Worm (Caenorhabditis elegans) whole organism, late embryonic: ENCODE data around the gene acr-14.

Experiments
- C38D4.7 ChIP-seq: fragments of 200-800 bp; sonication (Bioruptor generic); optimal IDR thresholded peaks from 2 replicates; lab custom pipeline; 2018; ENCODE audit warnings: mild to moderate bottlenecking, missing genetic modification characterization, moderate library complexity, missing compliant biosample characterization
- F13H6.1 ChIP-seq: sonication (generic microtip); optimal IDR thresholded peaks from 2 replicates; lab custom pipeline; 2016; ENCODE audit warnings: missing genetic modification characterization, missing compliant biosample characterization
- K09A11.1 ChIP-seq: sonication (generic microtip); optimal IDR thresholded peaks from 2 replicates; lab custom pipeline; 2017; ENCODE audit warnings: antibody characterized with exemption, mild to moderate bottlenecking, missing genetic modification characterization, missing compliant biosample characterization; ENCODE audit not compliant: insufficient read depth
- T23F11.4 ChIP-seq: fragments of 200-800 bp; sonication (Bioruptor generic); optimal IDR thresholded peaks from 2 replicates; lab custom pipeline; 2018; ENCODE audit warnings: mild to moderate bottlenecking, missing genetic modification characterization, missing compliant biosample characterization
- ceh-18 ChIP-seq: sonication (generic microtip); optimal IDR thresholded peaks from 2 replicates; lab custom pipeline; 2016; ENCODE audit warnings: missing genetic modification characterization, missing compliant biosample characterization
- ceh-19 ChIP-seq: fragments of 200-800 bp; sonication (Bioruptor generic); optimal IDR thresholded peaks from 2 replicates; lab custom pipeline; 2018; ENCODE audit warnings: mild to moderate bottlenecking, missing genetic modification characterization, missing compliant biosample characterization
- ceh-24 ChIP-seq: sonication (generic microtip); optimal IDR thresholded peaks from 2 replicates; lab custom pipeline; 2016; ENCODE audit warnings: mild to moderate bottlenecking, missing genetic modification characterization, missing compliant biosample characterization
- ceh-31 ChIP-seq: sonication (generic microtip); optimal IDR thresholded peaks from 2 replicates; lab custom pipeline; 2016; ENCODE audit warnings: missing genetic modification characterization, missing compliant biosample characterization
- ceh-34 ChIP-seq: sonication (generic microtip); optimal IDR thresholded peaks from 2 replicates; lab custom pipeline; 2016; ENCODE audit warnings: mild to moderate bottlenecking, missing genetic modification characterization, missing compliant biosample characterization
- ceh-45 ChIP-seq: fragments of 200-800 bp; sonication (Bioruptor generic); IDR thresholded peaks from 2 replicates; pipeline ENCODE4 v1.3.6; 2022; ENCODE audit warnings: missing genetic modification reagents, missing genetic modification characterization, missing compliant biosample characterization
- ceh-9 ChIP-seq: sonication (generic microtip); optimal IDR thresholded peaks from 2 replicates; lab custom pipeline; 2016; ENCODE audit warnings: mild to moderate bottlenecking, missing genetic modification characterization, inconsistent platforms, missing compliant biosample characterization
- dmd-4 ChIP-seq: sonication (generic microtip); optimal IDR thresholded peaks from 2 replicates; lab custom pipeline; 2016; ENCODE audit warnings: borderline replicate concordance, missing genetic modification characterization, missing compliant biosample characterization
- dve-1 ChIP-seq: sonication (generic microtip); optimal IDR thresholded peaks from 2 replicates; lab custom pipeline; 2017; ENCODE audit warnings: antibody characterized with exemption, mild to moderate bottlenecking, missing genetic modification characterization, missing compliant biosample characterization
- elt-4 ChIP-seq: sonication (generic microtip); optimal IDR thresholded peaks from 2 replicates; lab custom pipeline; 2016; ENCODE audit warnings: missing genetic modification characterization, missing compliant biosample characterization
- ets-4 ChIP-seq: sonication (generic microtip); optimal IDR thresholded peaks from 2 replicates; lab custom pipeline; 2016; ENCODE audit warnings: missing genetic modification characterization, missing compliant biosample characterization
- eyg-1 ChIP-seq: sonication (generic microtip); optimal IDR thresholded peaks from 2 replicates; lab custom pipeline; 2016; ENCODE audit warnings: missing genotype, missing genetic modification characterization, missing compliant biosample characterization
- gmeb-2 ChIP-seq: sonication (generic microtip); optimal IDR thresholded peaks from 2 replicates; lab custom pipeline; 2016; ENCODE audit warnings: missing genetic modification characterization, inconsistent platforms, missing compliant biosample characterization
- hlh-13 ChIP-seq: fragments of 200-800 bp; sonication (Bioruptor generic); optimal IDR thresholded peaks from 2 replicates; lab custom pipeline; 2018; ENCODE audit warnings: mild to moderate bottlenecking, missing genetic modification characterization, missing compliant biosample characterization
- lim-6 ChIP-seq: sonication (generic microtip); optimal IDR thresholded peaks from 2 replicates; lab custom pipeline; 2016; ENCODE audit warnings: missing genetic modification characterization, missing compliant biosample characterization
- lin-11 ChIP-seq: fragments of 200-800 bp; sonication (Bioruptor generic); optimal IDR thresholded peaks from 2 replicates; lab custom pipeline; 2018; ENCODE audit warnings: mild to moderate bottlenecking, missing genetic modification characterization, missing compliant biosample characterization
- madf-2 ChIP-seq: sonication (generic microtip); optimal IDR thresholded peaks from 2 replicates; lab custom pipeline; 2017; ENCODE audit warnings: missing genetic modification characterization, missing compliant biosample characterization
- mec-3 ChIP-seq: sonication (generic microtip); optimal IDR thresholded peaks from 2 replicates; lab custom pipeline; 2016; ENCODE audit warnings: borderline replicate concordance, missing genetic modification characterization, missing compliant biosample characterization
- nfya-1 ChIP-seq: sonication (generic microtip); optimal IDR thresholded peaks from 2 replicates; lab custom pipeline; 2017; ENCODE audit warnings: missing genetic modification characterization, mild to moderate bottlenecking, missing compliant biosample characterization, antibody characterized with exemption, moderate library complexity
- nhr-11 ChIP-seq: fragments of 150-350 bp; optimal IDR thresholded peaks from 2 replicates; lab custom pipeline; 2014; ENCODE audit warnings: missing biosample characterization, missing genetic modification characterization
- npax-4 ChIP-seq: sonication (generic microtip); optimal IDR thresholded peaks from 2 replicates; lab custom pipeline; 2016; ENCODE audit warnings: missing genetic modification characterization, missing compliant biosample characterization
- odd-2 ChIP-seq: sonication (generic microtip); optimal IDR thresholded peaks from 2 replicates; lab custom pipeline; 2017; ENCODE audit warnings: antibody characterized with exemption, mild to moderate bottlenecking, missing genetic modification characterization, missing compliant biosample characterization
- pag-3 ChIP-seq: sonication (generic microtip); optimal IDR thresholded peaks from 2 replicates; lab custom pipeline; 2016; ENCODE audit warnings: missing compliant biosample characterization, missing genetic modification characterization, borderline replicate concordance
- pha-4 ChIP-seq: fragments of 150-350 bp; optimal IDR thresholded peaks from 2 replicates; lab custom pipeline; 2018; ENCODE audit warnings: missing biosample characterization, missing genetic modification reagents, missing genetic modification characterization
- pqm-1 ChIP-seq: sonication (generic microtip); optimal IDR thresholded peaks from 2 replicates; lab custom pipeline; 2016; ENCODE audit warnings: missing genetic modification characterization, missing compliant biosample characterization
- pros-1 ChIP-seq: fragments of 150-350 bp; optimal IDR thresholded peaks from 2 replicates; lab custom pipeline; 2014; ENCODE audit warnings: missing biosample characterization, missing genetic modification reagents, missing genetic modification characterization
- rnt-1 ChIP-seq: sonication (generic microtip); optimal IDR thresholded peaks from 2 replicates; lab custom pipeline; 2016; ENCODE audit warnings: missing genetic modification characterization, missing compliant biosample characterization
- sdc-2 ChIP-seq: sonication (generic microtip); optimal IDR thresholded peaks from 2 replicates; lab custom pipeline; 2016; ENCODE audit warnings: missing genotype, missing genetic modification characterization, missing compliant biosample characterization
- tbx-7 ChIP-seq: sonication (generic microtip); optimal IDR thresholded peaks from 2 replicates; lab custom pipeline; 2016; ENCODE audit warnings: missing genotype, missing genetic modification characterization, missing compliant biosample characterization
- unc-42 ChIP-seq: sonication (generic microtip); optimal IDR thresholded peaks from 2 replicates; lab custom pipeline; 2016; ENCODE audit warnings: missing genotype, missing genetic modification characterization, missing compliant biosample characterization
- unc-55 ChIP-seq: sonication (generic microtip); optimal IDR thresholded peaks from 2 replicates; lab custom pipeline; 2017; ENCODE audit warnings: missing biosample characterization, missing genetic modification reagents, missing genetic modification characterization
- ztf-16 ChIP-seq: sonication (generic microtip); optimal IDR thresholded peaks from 2 replicates; lab custom pipeline; 2017; ENCODE audit warnings: missing genetic modification characterization, missing compliant biosample characterization

acr-14 gene

ce11 chrII:8212680-8213079 lies 35.7 kb upstream of the acr-14 start, which contains the start of gene twk-3:
Gene twk-3 (minus strand): TSS chrII:8212780.
- TF ChIP-seq unc-42 (tag; lab: Kevin White, UChicago): no peak
- TF ChIP-seq rnt-1 (tag; lab: Kevin White, UChicago): no peak
- TF ChIP-seq madf-2 (tag; lab: Kevin White, UChicago): no peak
- no peak for TF ChIP-seq ets-4 (tag; lab: Kevin White, UChicago)
- TF ChIP-seq nhr-11: no peak
- no peak for TF ChIP-seq K09A11.1
- TF ChIP-seq C38D4.7 (GFP tag; lab: Kevin White, UChicago): no peak
- no peak for TF ChIP-seq unc-55 (GFP tag; lab: Kevin White, UChicago)
- TF ChIP-seq hlh-13 (GFP tag; lab: Kevin White, UChicago): no peak
- TF ChIP-seq T23F11.4: no peak
- TF ChIP-seq ceh-31 (tag; lab: Kevin White, UChicago): no peak

ce11 chrII:8209476-8209875 lies 32.5 kb upstream of the acr-14 start, which contains the start of gene M110.8:
Gene M110.8 (minus strand): TSS chrII:8209576.
- TF ChIP-seq dve-1 (tag; lab: Kevin White, UChicago) (no peak), pqm-1 (tag; lab: Kevin White, UChicago) (no peak), unc-55 (GFP tag; lab: Kevin White, UChicago) (no peak), npax-4 (tag; lab: Kevin White, UChicago) (no peak), ceh-45 (GFP tag; lab: Robert Waterston, UW) (no peak), pha-4 (no peak), mec-3 (tag; lab: Kevin White, UChicago) (no peak), pag-3 (tag; lab: Kevin White, UChicago) (no peak), ceh-18 (tag; lab: Kevin White, UChicago) (no peak)
- TF ChIP-seq, all 69 proteins: peak for 0

DNA sequence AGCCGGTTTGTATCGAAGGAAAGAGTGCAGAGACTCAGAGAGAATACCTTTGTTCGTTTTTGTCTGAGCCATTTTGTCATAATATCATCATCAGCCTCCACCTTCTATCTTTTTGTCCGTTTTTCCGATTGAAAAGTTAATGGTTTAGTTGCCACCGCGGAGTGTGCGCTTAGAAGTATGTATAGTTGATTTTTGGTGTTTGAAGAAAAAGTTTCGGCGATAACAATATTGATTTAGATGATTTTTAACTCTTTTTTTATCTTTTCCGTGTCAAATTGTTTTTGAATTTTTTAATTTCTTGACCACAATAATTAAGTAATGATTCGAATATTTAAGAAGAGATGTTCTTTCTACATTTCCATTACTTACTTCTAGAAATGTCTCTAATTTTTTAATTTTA lies 28.6 kb upstream of the acr-14 start:
- TF ChIP-seq ceh-9 (tag; lab: Kevin White, UChicago) (no peak), nfya-1 (tag; lab: Kevin White, UChicago) (no peak), unc-42 (tag; lab: Kevin White, UChicago) (no peak), ets-4 (tag; lab: Kevin White, UChicago) (no peak), nhr-11 (no peak), elt-4 (tag; lab: Kevin White, UChicago) (no peak), F13H6.1 (tag; lab: Kevin White, UChicago) (no peak), K09A11.1 (no peak), ceh-24 (tag; lab: Kevin White, UChicago) (no peak)

ce11 chrII:8204039-8204438 lies 27.0 kb upstream of the acr-14 start, which contains the start of gene col-76:
Gene col-76 (plus strand): TSS chrII:8204339.
- TF ChIP-seq ceh-9 (tag; lab: Kevin White, UChicago) (no peak), rnt-1 (tag; lab: Kevin White, UChicago) (no peak), lim-6 (no peak), ceh-19 (no peak), mec-3 (tag; lab: Kevin White, UChicago) (no peak), gmeb-2 (tag; lab: Kevin White, UChicago) (no peak), odd-2 (tag; lab: Kevin White, UChicago) (no peak), unc-42 (tag; lab: Kevin White, UChicago) (no peak), ztf-16 (no peak), K09A11.1 (no peak), sdc-2 (tag; lab: Kevin White, UChicago) (no peak), pros-1 (tag; lab: Kevin White, UChicago) (no peak), ceh-34 (no peak), dmd-4 (no peak), T23F11.4 (no peak), ceh-18 (tag; lab: Kevin White, UChicago) (no peak), lin-11 (tag; lab: Kevin White, UChicago) (no peak), tbx-7 (no peak), eyg-1 (tag; lab: Kevin White, UChicago) (no peak)
